Fruit fly (Drosophila melanogaster) ovary, adult (tissue): Measurements from ENCODE around the gene cbt.

Experiments used
- CG17801 ChIP-seq: fragments of 200-800 bp; optimal IDR thresholded peaks from 2 replicates; lab custom pipeline; 2019; ENCODE audit warnings: missing biosample characterization, mild to moderate bottlenecking, missing genetic modification characterization, moderate library complexity; ENCODE audit not compliant: partially characterized antibody

Gene cbt

dm6 chr2L:496436-496835 is 16.9 kb upstream of the cbt start:
- TF ChIP-seq CG17801 (GFP tag; lab: Kevin White, UChicago) = no peak

dm6 chr2L:495381-496240 is 16.1 kb upstream of the cbt start:
- TF ChIP-seq CG17801 (GFP tag; lab: Kevin White, UChicago) = no peak

DNA sequence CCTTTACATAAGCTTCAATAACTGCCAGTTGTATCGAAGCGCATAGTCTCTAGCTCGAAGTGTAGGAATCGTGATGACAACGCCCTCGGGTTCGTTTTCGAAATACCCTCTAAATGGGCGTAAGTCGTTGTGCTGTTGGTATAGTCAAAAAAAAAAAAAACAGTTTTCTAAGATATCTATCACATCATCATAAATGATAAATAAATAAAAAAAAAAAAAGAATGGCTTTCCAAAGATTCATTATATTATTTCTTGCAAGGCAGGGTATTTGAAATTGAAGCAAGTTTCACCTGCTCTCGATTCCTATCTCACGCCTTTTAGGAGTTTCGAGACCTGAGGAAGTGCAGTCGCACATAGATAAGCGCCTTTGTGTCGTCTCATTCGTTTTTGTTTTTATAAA is 13.8 kb upstream of the cbt start:
- peak; percentile 21 for TF ChIP-seq CG17801 (GFP tag; lab: Kevin White, UChicago)

- no peak for TF ChIP-seq CG17801 (GFP tag; lab: Kevin White, UChicago)
Observed at dm6 chr2L:492225-492624, 12.7 kb upstream of the cbt start.

- peak; percentile 91 for TF ChIP-seq CG17801 (GFP tag; lab: Kevin White, UChicago)
Observed at dm6 chr2L:490150-491095, 10.9 kb upstream of the cbt start.

DNA sequence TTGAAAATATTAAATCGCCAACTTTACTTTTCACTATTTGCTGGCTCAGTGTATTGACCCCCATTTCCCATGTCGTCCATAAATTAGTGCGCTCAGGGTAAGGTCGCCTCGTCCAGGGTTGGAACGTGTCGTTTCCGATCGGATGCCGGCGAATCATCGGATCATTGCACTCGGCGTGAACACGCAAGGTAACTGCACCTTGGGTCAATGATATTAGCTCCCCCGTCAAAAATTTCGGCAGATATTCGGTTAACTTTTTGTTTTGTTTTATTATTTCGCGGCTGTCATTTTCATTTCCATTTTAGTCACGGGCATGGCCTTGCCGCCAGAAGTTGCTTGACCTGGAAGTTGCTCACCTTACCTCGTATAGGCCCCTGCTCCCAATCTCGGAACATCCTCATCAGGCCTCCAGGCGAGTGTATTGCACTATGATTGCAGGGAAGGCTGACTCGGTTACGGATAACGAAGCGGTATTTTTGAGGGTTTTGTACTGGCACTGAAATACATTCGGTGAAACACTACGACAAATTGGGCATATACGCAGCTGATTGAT is 9.1 kb upstream of the cbt start:
- no peak for TF ChIP-seq CG17801 (GFP tag; lab: Kevin White, UChicago)

- TF ChIP-seq CG17801 (GFP tag; lab: Kevin White, UChicago) = no peak
Observed at dm6 chr2L:487719-488547, 8.4 kb upstream of the cbt start.

dm6 chr2L:487171-487570 is 7.7 kb upstream of the cbt start:
- no peak for TF ChIP-seq CG17801 (GFP tag; lab: Kevin White, UChicago)

DNA sequence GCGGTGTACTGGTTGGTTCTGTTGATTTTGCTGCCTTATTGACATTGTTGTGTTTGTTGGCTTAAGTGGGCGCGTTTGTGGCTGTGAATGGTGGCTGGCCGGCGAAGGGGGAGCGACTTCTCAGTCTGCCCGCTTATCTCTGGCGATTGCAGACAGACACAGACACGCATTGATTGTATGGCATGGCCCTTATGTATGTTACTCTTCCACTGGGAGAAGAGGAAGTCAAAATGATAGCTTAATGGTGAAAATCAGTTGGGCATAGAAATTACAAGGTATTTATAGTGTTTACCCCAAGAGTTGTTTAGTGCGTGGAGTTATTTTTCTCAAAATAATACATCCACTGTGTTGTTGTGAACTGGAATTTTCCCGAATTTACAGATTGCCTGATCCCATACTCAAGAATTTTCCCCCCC is 6.3 kb upstream of the cbt start:
- no peak for TF ChIP-seq CG17801 (GFP tag; lab: Kevin White, UChicago)

DNA sequence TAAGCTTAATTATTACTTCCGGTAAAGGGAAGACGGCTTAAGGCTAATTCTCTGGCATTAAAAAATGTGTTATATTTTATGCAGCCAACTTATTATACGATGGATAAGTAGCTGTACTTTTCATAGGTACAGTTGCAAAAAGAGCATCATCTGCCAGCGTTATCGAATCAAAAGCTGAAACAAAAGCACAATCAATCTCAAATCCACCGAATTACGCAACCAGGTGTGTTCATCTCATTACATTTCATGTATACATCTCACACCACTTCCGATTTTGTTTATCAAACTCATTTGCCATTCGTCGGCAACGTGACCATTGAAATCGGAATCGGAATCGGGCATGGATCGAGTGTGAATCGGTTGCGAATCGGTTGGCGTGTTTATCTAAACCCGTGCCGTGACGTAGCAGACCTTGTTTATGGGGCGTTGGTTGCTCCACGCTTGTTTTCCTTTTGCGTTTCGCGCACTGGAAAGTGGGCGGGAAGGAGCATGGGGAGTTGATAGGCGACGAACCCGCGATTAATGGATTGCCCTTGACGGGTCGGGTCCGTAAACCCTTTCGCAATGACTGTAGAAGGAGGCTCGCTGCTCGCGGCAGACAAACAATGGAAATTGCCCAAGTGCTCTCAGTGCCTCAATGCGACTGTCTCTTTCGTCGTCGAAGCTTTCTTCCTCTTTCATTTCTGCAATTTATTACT is 5.8 kb upstream of the cbt start:
- no peak for TF ChIP-seq CG17801 (GFP tag; lab: Kevin White, UChicago)

- no peak for TF ChIP-seq CG17801 (GFP tag; lab: Kevin White, UChicago)
Observed at dm6 chr2L:484281-484943, 4.9 kb upstream of the cbt start.

DNA sequence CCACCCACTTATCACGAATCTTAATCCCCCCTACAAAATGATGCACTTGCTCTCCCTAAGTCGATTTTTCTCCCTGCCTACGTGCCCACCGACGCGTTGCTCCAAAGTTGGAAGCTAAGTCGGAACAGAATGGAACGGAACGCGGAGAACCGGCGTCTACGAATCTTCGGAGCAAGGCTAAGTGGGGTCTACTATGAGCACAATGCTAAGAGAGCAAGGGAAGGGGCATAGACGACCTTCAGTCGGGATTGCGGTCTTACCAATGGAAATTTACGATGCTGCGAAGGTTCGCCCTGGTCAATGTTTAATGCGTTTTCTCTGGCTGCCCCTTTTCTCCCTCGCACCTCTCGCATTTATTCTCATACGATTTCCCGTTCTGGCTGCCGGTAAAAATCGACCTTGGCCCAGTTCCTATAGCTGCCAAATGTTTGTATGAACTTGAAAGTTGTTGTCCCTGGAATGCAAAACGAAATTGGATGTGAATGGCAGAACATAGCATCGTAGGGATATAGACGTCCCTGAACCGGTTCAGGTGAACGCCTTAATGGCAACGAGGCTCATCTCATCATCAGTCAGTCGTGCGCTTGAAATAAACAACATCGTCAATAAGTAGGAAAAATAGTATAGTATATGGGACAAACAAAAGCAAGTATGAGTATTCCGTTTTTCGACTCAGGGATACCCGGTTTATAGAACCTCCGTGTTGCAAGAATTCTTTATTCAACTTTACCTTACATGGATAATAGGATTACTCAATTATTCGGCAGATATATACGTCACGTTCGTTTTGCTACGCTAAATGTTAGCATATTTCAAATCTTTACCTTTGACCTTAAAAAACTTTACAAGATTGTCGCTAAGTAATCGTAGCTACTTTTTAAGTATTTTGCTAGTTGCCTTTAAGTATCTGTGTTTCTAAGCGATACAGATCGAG is 4.1 kb upstream of the cbt start:
- no peak for TF ChIP-seq CG17801 (GFP tag; lab: Kevin White, UChicago)
